Fruit fly (Drosophila melanogaster) whole organism, embryonic: ENCODE results near the gene Fam92.
A peak's percentile ranks its signal among the peaks of the same experiment; 100 is the strongest.

ENCODE experiments used
- C15 ChIP-seq: fragments of 200-800 bp; sonication (Bioruptor generic); IDR thresholded peaks from 3 replicates; pipeline ENCODE4 v1.3.6; 2022; ENCODE audit warnings: missing biosample characterization, missing genetic modification characterization
- CG10147 ChIP-seq: fragments of 200-800 bp; sonication (Bioruptor generic); optimal IDR thresholded peaks from 2 replicates; lab custom pipeline; 2019; ENCODE audit warnings: missing biosample characterization, mild to moderate bottlenecking, missing genetic modification characterization, moderate library complexity
- CG10543 ChIP-seq: fragments of 200-800 bp; sonication (Bioruptor generic); optimal IDR thresholded peaks from 3 replicates; lab custom pipeline; 2017; ENCODE audit warnings: missing biosample characterization, mild to moderate bottlenecking, missing genetic modification characterization, moderate library complexity
- CG10979 ChIP-seq: fragments of 200-800 bp; sonication (Bioruptor generic); optimal IDR thresholded peaks from 2 replicates; lab custom pipeline; 2018; ENCODE audit warnings: missing biosample characterization, mild to moderate bottlenecking, missing genetic modification characterization, moderate library complexity
- CG11398 ChIP-seq: fragments of 200-800 bp; sonication (Bioruptor generic); optimal IDR thresholded peaks from 2 replicates; lab custom pipeline; 2016; ENCODE audit warnings: missing biosample characterization, missing genetic modification characterization
- CG11560 ChIP-seq: fragments of 200-800 bp; sonication (Bioruptor generic); IDR thresholded peaks from 3 replicates; pipeline ENCODE4 v1.3.6; 2022; ENCODE audit warnings: missing biosample characterization, missing genetic modification characterization
- CG11695 ChIP-seq: fragments of 200-800 bp; sonication (Bioruptor generic); IDR thresholded peaks from 3 replicates; pipeline ENCODE4 v1.3.6; 2022; ENCODE audit warnings: missing biosample characterization, missing genetic modification characterization
- CG12744 ChIP-seq: fragments of 200-800 bp; sonication (Bioruptor generic); optimal IDR thresholded peaks from 2 replicates; lab custom pipeline; 2016; ENCODE audit warnings: missing biosample characterization, missing genetic modification characterization
- CG12769 ChIP-seq: fragments of 200-800 bp; sonication (Bioruptor generic); optimal IDR thresholded peaks from 2 replicates; lab custom pipeline; 2019; ENCODE audit warnings: missing biosample characterization, mild to moderate bottlenecking, missing genetic modification characterization, moderate library complexity
- CG14667 ChIP-seq: fragments of 200-800 bp; sonication (Bioruptor generic); IDR thresholded peaks from 2 replicates; pipeline ENCODE4 v1.3.6; 2022; ENCODE audit warnings: missing biosample characterization, missing genetic modification characterization
- CG14965 ChIP-seq: fragments of 200-800 bp; sonication (Bioruptor generic); optimal IDR thresholded peaks from 2 replicates; lab custom pipeline; 2016; ENCODE audit warnings: missing biosample characterization, missing genetic modification characterization, borderline replicate concordance
- CG15011 ChIP-seq: fragments of 200-800 bp; sonication (Bioruptor generic); optimal IDR thresholded peaks from 3 replicates; lab custom pipeline; 2018; ENCODE audit warnings: missing biosample characterization, mild to moderate bottlenecking, missing genetic modification characterization
- CG17359 ChIP-seq: fragments of 200-800 bp; sonication (Bioruptor generic); optimal IDR thresholded peaks from 3 replicates; lab custom pipeline; 2018; ENCODE audit warnings: missing biosample characterization, mild to moderate bottlenecking, missing genetic modification characterization, moderate library complexity
- CG3281 ChIP-seq: fragments of 200-800 bp; sonication (Bioruptor generic); optimal IDR thresholded peaks from 3 replicates; lab custom pipeline; 2017; ENCODE audit warnings: missing biosample characterization, mild to moderate bottlenecking, missing genetic modification characterization
- CG6813 ChIP-seq: fragments of 200-800 bp; sonication (Bioruptor generic); optimal IDR thresholded peaks from 2 replicates; lab custom pipeline; 2017; ENCODE audit warnings: missing biosample characterization, missing genetic modification characterization, mild to moderate bottlenecking, moderate library complexity, missing genetic modification reagents
- CG7357 ChIP-seq: fragments of 200-800 bp; sonication (Bioruptor generic); IDR thresholded peaks from 3 replicates; pipeline ENCODE4 v1.3.6; 2022; ENCODE audit warnings: missing biosample characterization, missing genetic modification characterization
- CG7786 ChIP-seq: fragments of 200-800 bp; sonication (Bioruptor generic); optimal IDR thresholded peaks from 2 replicates; lab custom pipeline; 2016; ENCODE audit warnings: missing biosample characterization, missing genetic modification characterization
- CG8290 ChIP-seq, 3 experiments: fragments of 200-800 bp; sonication (Bioruptor generic); optimal IDR thresholded peaks; 2 replicates each; lab custom pipeline; 2016 to 2019; ENCODE audit warnings: missing biosample characterization in 3 of 3, missing genetic modification characterization in 3 of 3, mild to moderate bottlenecking in 2 of 3, moderate library complexity in 1 of 3
- CG9437 ChIP-seq: fragments of 200-800 bp; sonication (Bioruptor generic); optimal IDR thresholded peaks from 2 replicates; lab custom pipeline; 2018; ENCODE audit warnings: missing biosample characterization, mild to moderate bottlenecking, missing genetic modification characterization
- Camta ChIP-seq: fragments of 200-800 bp; sonication (Bioruptor generic); optimal IDR thresholded peaks from 2 replicates; lab custom pipeline; 2016; ENCODE audit warnings: missing biosample characterization, missing genetic modification characterization
- D19B ChIP-seq: fragments of 200-800 bp; sonication (Bioruptor generic); optimal IDR thresholded peaks from 2 replicates; lab custom pipeline; 2017; ENCODE audit warnings: missing biosample characterization, mild to moderate bottlenecking, missing genetic modification characterization
- Dad ChIP-seq: fragments of 200-800 bp; sonication (Bioruptor generic); optimal IDR thresholded peaks from 3 replicates; lab custom pipeline; 2016; ENCODE audit warnings: missing biosample characterization, missing genetic modification characterization
- Dek ChIP-seq: fragments of 200-800 bp; sonication (Bioruptor generic); optimal IDR thresholded peaks from 3 replicates; lab custom pipeline; 2019; ENCODE audit warnings: missing biosample characterization, mild to moderate bottlenecking, missing genetic modification characterization, moderate library complexity
- Doc3 ChIP-seq: fragments of 200-800 bp; sonication (Bioruptor generic); IDR thresholded peaks from 3 replicates; pipeline ENCODE4 v1.3.6; 2022; ENCODE audit warnings: missing biosample characterization, missing genetic modification characterization; ENCODE audit not compliant: partially characterized antibody
- Eip74EF ChIP-seq, 2 experiments: fragments of 200-800 bp in 1 of 2; fragments of >200 bp in 1 of 2; sonication (Bioruptor generic) in 1 of 2; optimal IDR thresholded peaks; 2 replicates each; lab custom pipeline; 2017 to 2019; ENCODE audit warnings: missing biosample characterization in 2 of 2, missing genetic modification characterization in 2 of 2, mild to moderate bottlenecking in 1 of 2, moderate library complexity in 1 of 2
- HLH4C ChIP-seq: fragments of 200-800 bp; sonication (Bioruptor generic); IDR thresholded peaks from 3 replicates; pipeline ENCODE4 v1.3.6; 2022; ENCODE audit warnings: missing biosample characterization, missing genetic modification characterization; ENCODE audit not compliant: partially characterized antibody
- Hr78 ChIP-seq, 2 experiments: fragments of 200-800 bp in 1 of 2; fragments of >200 bp in 1 of 2; sonication (Bioruptor generic) in 1 of 2; optimal IDR thresholded peaks; 2 replicates each; lab custom pipeline; 2017 to 2019; ENCODE audit warnings: missing biosample characterization in 2 of 2, missing genetic modification characterization in 2 of 2, mild to moderate bottlenecking in 1 of 2, moderate library complexity in 1 of 2
- Lim3 ChIP-seq: fragments of 200-800 bp; sonication (Bioruptor generic); IDR thresholded peaks from 2 replicates; pipeline ENCODE4 v1.3.6; 2022; ENCODE audit warnings: missing biosample characterization, missing genetic modification characterization
- Pdp1 ChIP-seq, 2 experiments: fragments of 200-800 bp; sonication (Bioruptor generic); optimal IDR thresholded peaks; 3 replicates each; lab custom pipeline; 2016; ENCODE audit warnings: missing biosample characterization in 2 of 2, missing genetic modification characterization in 2 of 2, mild to moderate bottlenecking in 1 of 2, moderate library complexity in 1 of 2
- Poxn ChIP-seq: fragments of 200-800 bp; sonication (Bioruptor generic); IDR thresholded peaks from 2 replicates; pipeline ENCODE4 v1.3.6; 2022; ENCODE audit warnings: missing biosample characterization, missing genetic modification characterization
- ac ChIP-seq: fragments of 200-800 bp; sonication (Bioruptor generic); optimal IDR thresholded peaks from 3 replicates; lab custom pipeline; 2017; ENCODE audit warnings: missing biosample characterization, mild to moderate bottlenecking, missing genetic modification characterization
- aop ChIP-seq: fragments of 200-800 bp; sonication (Bioruptor generic); IDR thresholded peaks from 2 replicates; pipeline ENCODE4 v1.3.6; 2022; ENCODE audit warnings: missing biosample characterization, missing genetic modification characterization
- bcd ChIP-seq: fragments of 200-800 bp; sonication (Bioruptor generic); optimal IDR thresholded peaks from 2 replicates; lab custom pipeline; 2017; ENCODE audit warnings: missing biosample characterization, mild to moderate bottlenecking, missing genetic modification characterization
- dati ChIP-seq: fragments of 200-800 bp; sonication (Bioruptor generic); IDR thresholded peaks from 2 replicates; pipeline ENCODE4 v1.3.6; 2022; ENCODE audit warnings: missing biosample characterization, missing genetic modification characterization
- dmrt99B ChIP-seq: fragments of 200-800 bp; sonication (Bioruptor generic); optimal IDR thresholded peaks from 2 replicates; lab custom pipeline; 2018; ENCODE audit warnings: missing biosample characterization, mild to moderate bottlenecking, missing genetic modification characterization, moderate library complexity
- dysf ChIP-seq: fragments of 200-800 bp; sonication (Bioruptor generic); IDR thresholded peaks from 3 replicates; pipeline ENCODE4 v1.3.6; 2022; ENCODE audit warnings: missing biosample characterization, missing genetic modification characterization
- fru ChIP-seq: fragments of >200 bp; optimal IDR thresholded peaks from 2 replicates; lab custom pipeline; 2017
- gcm ChIP-seq: fragments of 200-800 bp; sonication (Bioruptor generic); optimal IDR thresholded peaks from 2 replicates; lab custom pipeline; 2019; ENCODE audit warnings: missing biosample characterization, mild to moderate bottlenecking, missing genetic modification characterization, moderate library complexity
- lab ChIP-seq: fragments of 200-800 bp; sonication (Bioruptor generic); optimal IDR thresholded peaks from 3 replicates; lab custom pipeline; 2017; ENCODE audit warnings: missing biosample characterization, missing genetic modification characterization, mild to moderate bottlenecking, moderate library complexity, missing genetic modification reagents
- pho ChIP-seq: fragments of 200-800 bp; sonication (Bioruptor generic); optimal IDR thresholded peaks from 2 replicates; lab custom pipeline; 2016; ENCODE audit warnings: missing biosample characterization, missing genetic modification characterization
- pzg ChIP-seq: fragments of 200-800 bp; sonication (Bioruptor generic); optimal IDR thresholded peaks from 3 replicates; lab custom pipeline; 2018; ENCODE audit warnings: missing biosample characterization, mild to moderate bottlenecking, missing genetic modification characterization, moderate library complexity
- ranshi ChIP-seq: fragments of 200-800 bp; sonication (Bioruptor generic); IDR thresholded peaks from 2 replicates; pipeline ENCODE4 v1.3.6; 2022; ENCODE audit warnings: missing biosample characterization, missing genetic modification characterization
- sens ChIP-seq: fragments of 200-800 bp; sonication (Bioruptor generic); peaks from one replicate; lab custom pipeline; 2016; ENCODE audit warnings: missing biosample characterization, missing genetic modification characterization
- sna ChIP-seq: fragments of 200-800 bp; sonication (Bioruptor generic); IDR thresholded peaks from 2 replicates; pipeline ENCODE4 v1.3.6; 2022; ENCODE audit warnings: missing biosample characterization, missing genetic modification characterization; ENCODE audit not compliant: partially characterized antibody
- so ChIP-seq: fragments of 200-800 bp; sonication (Bioruptor generic); IDR thresholded peaks from 3 replicates; pipeline ENCODE4 v1.3.6; 2022; ENCODE audit warnings: missing biosample characterization, missing genetic modification characterization
- sug ChIP-seq: fragments of 200-800 bp; optimal IDR thresholded peaks from 2 replicates; lab custom pipeline; 2019; ENCODE audit warnings: missing biosample characterization, mild to moderate bottlenecking, missing genetic modification characterization, moderate library complexity
- tna ChIP-seq: fragments of 200-800 bp; sonication (Bioruptor generic); IDR thresholded peaks from 2 replicates; pipeline ENCODE4 v1.3.6; 2022; ENCODE audit warnings: missing biosample characterization, missing genetic modification characterization; ENCODE audit not compliant: partially characterized antibody
- ttk ChIP-seq: fragments of 200-800 bp; sonication (Bioruptor generic); IDR thresholded peaks from 2 replicates; pipeline ENCODE4 v2.1.2; 2022; ENCODE audit warnings: missing biosample characterization, missing genetic modification characterization
- wdn ChIP-seq: fragments of 200-800 bp; sonication (Bioruptor generic); IDR thresholded peaks from 2 replicates; pipeline ENCODE4 v1.3.6; 2022; ENCODE audit warnings: missing biosample characterization, missing genetic modification characterization
- zfh1 ChIP-seq: fragments of 200-800 bp; sonication (Bioruptor generic); IDR thresholded peaks from 3 replicates; pipeline ENCODE4 v1.3.6; 2022; ENCODE audit warnings: missing biosample characterization, missing genetic modification characterization

Gene Fam92

DNA sequence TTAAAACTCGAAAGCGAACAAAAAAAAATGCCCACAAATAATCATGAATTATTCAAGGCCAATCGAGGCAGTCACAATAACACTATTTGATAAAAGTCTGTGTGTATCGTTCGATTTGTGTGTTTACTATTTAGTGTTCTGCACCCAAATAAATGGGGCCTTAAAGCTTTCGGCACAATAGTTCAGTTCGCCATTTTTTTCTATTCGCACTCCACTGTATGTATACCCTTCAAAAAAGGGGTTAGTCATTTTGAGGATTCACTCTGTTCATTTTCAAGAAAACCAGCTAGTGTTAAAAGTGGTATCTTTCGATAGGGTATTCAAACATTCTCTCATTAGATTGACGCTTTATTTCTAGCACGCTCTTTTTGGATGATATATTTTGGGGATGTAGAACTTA is 43.0 kb downstream of the Fam92 start (continued):
- TF ChIP-seq CG11398 (peak; percentile 23), Lim3 (GFP tag; lab: Robert Waterston, UW) (no peak), Poxn (no peak), CG10147 (peak; percentile 23), ranshi (GFP tag; lab: Robert Waterston, UW) (0 out of 2 replicates have a peak, but pooled peaks have one; percentile 33), Camta (GFP tag; lab: Kevin White, UChicago) (no peak), dati (GFP tag; lab: Robert Waterston, UW) (no peak), CG14965 (GFP tag; lab: Kevin White, UChicago) (no peak), Hr78 (GFP tag; optimal IDR thresholded peaks at IDR 0.05; lab: Kevin White, UChicago) (no peak), CG7786 (GFP tag; lab: Kevin White, UChicago) (peak; percentile 55), CG11560 (tag; lab: Robert Waterston, UW) (no peak), pzg (GFP tag; lab: Kevin White, UChicago) (no peak), pho (GFP tag; lab: Kevin White, UChicago) (peak; percentile 67), HLH4C (GFP tag; lab: Robert Waterston, UW) (no peak), CG9437 (GFP tag; lab: Kevin White, UChicago) (no peak), aop (no peak), Doc3 (GFP tag; lab: Robert Waterston, UW) (no peak), ac (no peak), Dad (peak; percentile 16), tna (GFP tag; lab: Robert Waterston, UW) (no peak), CG14667 (no peak), CG7357 (no peak), CG12744 (GFP tag; lab: Kevin White, UChicago) (peak; percentile 20), sens (peak; percentile 44), zfh1 (GFP tag; lab: Robert Waterston, UW) (no peak), ttk (no peak), CG6813 (no peak), gcm (GFP tag; lab: Kevin White, UChicago) (no peak), CG17359 (tag; lab: Kevin White, UChicago) (peak; percentile 28), C15 (GFP tag; lab: Robert Waterston, UW) (no peak), CG8290 (GFP tag; optimal IDR thresholded peaks at IDR 0.05; lab: Kevin White, UChicago) (no peak), CG8290 (tag; optimal IDR thresholded peaks at IDR 0.05; lab: Kevin White, UChicago) (peak in 1 of 2 experiments; percentile 90), fru (lab: Kevin White, UChicago) (no peak)

DNA sequence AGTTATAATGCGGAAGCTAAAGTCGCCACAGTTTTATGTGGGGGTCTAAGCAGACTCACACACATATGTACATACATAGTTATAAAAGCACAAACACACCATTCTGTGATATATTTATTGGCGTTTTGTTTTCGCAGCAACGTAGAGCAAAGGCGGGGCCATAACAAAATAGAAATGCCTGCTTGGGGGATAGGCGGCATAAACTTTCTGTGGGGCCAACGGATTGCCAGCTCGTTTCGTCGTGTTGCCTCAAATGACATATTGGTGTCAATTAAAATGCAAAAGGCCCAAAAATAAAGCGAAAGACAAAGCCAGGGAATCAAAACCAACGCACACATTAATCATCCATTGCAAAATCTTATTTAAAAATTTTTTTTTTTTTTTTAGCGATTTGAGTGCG is 44.1 kb downstream of the Fam92 start:
- no peak for TF ChIP-seq CG11695 (GFP tag; lab: Robert Waterston, UW)
- peak; percentile 43 for TF ChIP-seq lab
- no peak for TF ChIP-seq zfh1 (GFP tag; lab: Robert Waterston, UW)
- peak in 1 of 2 experiments; percentile 38 for TF ChIP-seq Eip74EF (GFP tag; optimal IDR thresholded peaks at IDR 0.05; lab: Kevin White, UChicago)
- no peak for TF ChIP-seq CG10979 (tag; lab: Kevin White, UChicago)
- no peak for TF ChIP-seq dmrt99B (tag; lab: Kevin White, UChicago)
- peak; percentile 65 for TF ChIP-seq CG12769 (tag; lab: Kevin White, UChicago)
- no peak for TF ChIP-seq sna (GFP tag; lab: Robert Waterston, UW)
- 0 out of 2 replicates have a peak, but pooled peaks have one; percentile 28 for TF ChIP-seq wdn (GFP tag; lab: Robert Waterston, UW)
- TF ChIP-seq CG10543 (GFP tag; lab: Kevin White, UChicago) = peak; percentile 3
- TF ChIP-seq CG3281 (GFP tag; lab: Kevin White, UChicago) = peak; percentile 12
- TF ChIP-seq Dek = peak; percentile 29
- TF ChIP-seq CG15011 (GFP tag; lab: Kevin White, UChicago) = no peak
- TF ChIP-seq CG8290 (GFP tag; optimal IDR thresholded peaks at IDR 0.05; lab: Kevin White, UChicago) = no peak
- peak in 1 of 2 experiments; percentile 52 for TF ChIP-seq CG8290 (tag; optimal IDR thresholded peaks at IDR 0.05; lab: Kevin White, UChicago)
- TF ChIP-seq sug (tag; lab: Kevin White, UChicago) = peak; percentile 50
- TF ChIP-seq Pdp1 (GFP tag; optimal IDR thresholded peaks at IDR 0.05; lab: Kevin White, UChicago) = peak in 1 of 2 experiments; percentile 7
- no peak for TF ChIP-seq fru (lab: Kevin White, UChicago)
- no peak for TF ChIP-seq bcd (GFP tag; lab: Kevin White, UChicago)
- TF ChIP-seq so (GFP tag; lab: Robert Waterston, UW) = peak; percentile 55; the same call in 1 of the 3 replicates
- 0 out of 3 replicates have a peak, but pooled peaks have one; percentile 28 for TF ChIP-seq dysf
- TF ChIP-seq D19B (GFP tag; lab: Kevin White, UChicago) = peak; percentile 9
